Fruit fly (Drosophila melanogaster) whole organism, embryonic: Measurements from ENCODE around the gene cni.

Experiments
- CG31365 ChIP-seq: fragments of 200-800 bp; sonication (Bioruptor generic); optimal IDR thresholded peaks from 2 replicates; lab custom pipeline; 2018; ENCODE audit warnings: missing biosample characterization, mild to moderate bottlenecking, missing genetic modification characterization
- CG3163 ChIP-seq: fragments of 200-800 bp; sonication (Bioruptor generic); optimal IDR thresholded peaks from 3 replicates; lab custom pipeline; 2016; ENCODE audit warnings: missing biosample characterization, missing genetic modification characterization
- CG6175 ChIP-seq: fragments of 200-800 bp; sonication (Bioruptor generic); IDR thresholded peaks from 3 replicates; pipeline ENCODE4 v1.3.6; 2022; ENCODE audit warnings: missing biosample characterization, missing genetic modification characterization
- Hr39 ChIP-seq: fragments of >200 bp; optimal IDR thresholded peaks from 2 replicates; lab custom pipeline; 2017
- gsb ChIP-seq: fragments of 200-800 bp; sonication (Bioruptor generic); IDR thresholded peaks from 2 replicates; pipeline ENCODE4 v1.3.6; 2022; ENCODE audit warnings: missing biosample characterization, missing genetic modification characterization

DNA sequence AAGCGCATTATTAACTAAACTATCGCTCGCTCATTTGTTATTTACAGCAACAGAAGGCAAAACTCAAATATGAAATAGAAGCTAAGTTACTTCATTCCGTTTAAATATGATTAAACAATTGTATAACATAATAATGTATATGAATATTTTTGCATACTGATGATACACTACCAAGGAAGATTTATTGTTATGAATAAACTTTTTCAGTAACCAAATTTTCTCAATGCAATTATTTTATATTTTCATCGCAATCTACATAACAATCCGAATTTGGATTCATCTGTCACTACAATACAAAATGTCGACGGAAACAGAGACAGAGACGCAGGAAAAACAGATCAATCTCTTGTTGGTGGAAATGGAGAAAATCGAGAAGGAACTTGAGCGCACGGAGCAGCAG, 19.5 kb downstream of the cni start, which contains the start of gene CG17329:
- TF ChIP-seq CG31365 (no peak), CG6175 (GFP tag; lab: Robert Waterston, UW) (no peak), Hr39 (no peak), CG3163 (no peak), gsb (GFP tag; lab: Robert Waterston, UW) (no peak)
